Worm (Caenorhabditis elegans) whole organism, midembryonic: ENCODE data around the gene nhr-135.

Experiments
- T22C8.4 ChIP-seq: fragments of 200-800 bp; sonication (Bioruptor generic); IDR thresholded peaks from 2 replicates; pipeline ENCODE4 v1.3.6; 2022; ENCODE audit warnings: missing genetic modification characterization, missing compliant biosample characterization
- flt-1 ChIP-seq: fragments of 200-800 bp; sonication (Bioruptor generic); IDR thresholded peaks from 2 replicates; pipeline ENCODE4 v1.3.6; 2022; ENCODE audit warnings: missing genetic modification characterization, missing compliant biosample characterization
- med-1 ChIP-seq: sonication (generic microtip); optimal IDR thresholded peaks from 2 replicates; lab custom pipeline; 2017; ENCODE audit warnings: missing genetic modification characterization, mild to moderate bottlenecking, missing compliant biosample characterization, antibody characterized with exemption, missing genetic modification reagents; ENCODE audit not compliant: insufficient read depth
- ref-1 ChIP-seq: fragments of 200-800 bp; sonication (Bioruptor generic); conservative IDR thresholded peaks from 2 replicates; pipeline ENCODE4 v1.3.6; 2022; ENCODE audit warnings: missing genetic modification reagents, missing genetic modification characterization, missing compliant biosample characterization
- tab-1 ChIP-seq: fragments of 200-800 bp; sonication (Bioruptor generic); IDR thresholded peaks from 2 replicates; pipeline ENCODE4 v1.3.6; 2022; ENCODE audit warnings: missing genetic modification characterization, missing compliant biosample characterization
- ztf-29 ChIP-seq: fragments of 200-800 bp; sonication (Bioruptor generic); IDR thresholded peaks from 2 replicates; pipeline ENCODE4 v1.3.6; 2022; ENCODE audit warnings: missing genetic modification reagents, missing genetic modification characterization, missing compliant biosample characterization

DNA sequence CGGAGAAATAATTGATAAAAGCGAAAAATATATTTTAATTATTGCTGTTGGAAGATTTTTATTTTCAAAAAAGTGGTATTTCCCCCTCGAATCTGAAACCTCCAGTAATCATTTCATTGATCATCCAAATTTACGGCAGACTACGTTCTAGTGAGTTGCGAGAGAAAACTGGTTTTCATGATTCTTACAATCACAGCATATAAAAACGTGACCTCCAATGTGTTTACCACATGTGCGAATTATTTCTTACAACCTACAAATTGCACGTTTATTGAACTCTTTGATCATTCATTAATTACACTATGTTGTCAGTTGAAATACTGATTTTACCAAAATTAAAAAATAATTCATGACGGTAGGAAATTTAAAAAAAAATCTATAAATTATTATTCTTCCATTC, 4.4 kb downstream of the nhr-135 start:
- TF ChIP-seq med-1 (GFP tag; lab: Kevin White, UChicago) = no peak
- no peak for TF ChIP-seq ztf-29 (GFP tag; lab: Robert Waterston, UW)
- TF ChIP-seq ref-1 = no peak
- TF ChIP-seq flt-1 (GFP tag; lab: Robert Waterston, UW) = no peak
- no peak for TF ChIP-seq tab-1
- TF ChIP-seq T22C8.4 (GFP tag; lab: Robert Waterston, UW) = no peak
